Worm (Caenorhabditis elegans) whole organism, early embryonic: ENCODE measurements around the gene Y32F6B.9.

ENCODE experiments used
- B0310.2 ChIP-seq: sonication (generic microtip); optimal IDR thresholded peaks from 2 replicates; lab custom pipeline; 2016; ENCODE audit warnings: mild to moderate bottlenecking, missing genetic modification characterization, missing compliant biosample characterization
- F13C5.2 ChIP-seq: sonication (generic microtip); optimal IDR thresholded peaks from 2 replicates; lab custom pipeline; 2017; ENCODE audit warnings: mild to moderate bottlenecking, missing genetic modification characterization, inconsistent platforms, missing compliant biosample characterization
- aly-1 ChIP-seq: sonication (generic microtip); optimal IDR thresholded peaks from 2 replicates; lab custom pipeline; 2016; ENCODE audit warnings: missing genetic modification characterization, missing compliant biosample characterization
- ama-1 ChIP-seq: fragments of 150-350 bp; optimal IDR thresholded peaks from 2 replicates; lab custom pipeline; 2014
- ceh-13 ChIP-seq: fragments of 200-800 bp; sonication (Bioruptor generic); optimal IDR thresholded peaks from 2 replicates; lab custom pipeline; 2018; ENCODE audit warnings: mild to moderate bottlenecking, missing genetic modification characterization, missing compliant biosample characterization
- ceh-36 ChIP-seq: sonication (generic microtip); optimal IDR thresholded peaks from 2 replicates; lab custom pipeline; 2016; ENCODE audit warnings: missing genetic modification characterization, inconsistent platforms, missing compliant biosample characterization
- ets-7 ChIP-seq: sonication (generic microtip); optimal IDR thresholded peaks from 2 replicates; lab custom pipeline; 2016; ENCODE audit warnings: missing genotype, missing genetic modification characterization, missing compliant biosample characterization
- flt-1 ChIP-seq: fragments of 200-800 bp; sonication (Bioruptor generic); IDR thresholded peaks from 2 replicates; pipeline ENCODE4 v1.3.6; 2022; ENCODE audit warnings: missing genetic modification characterization, missing compliant biosample characterization
- hmbx-1 ChIP-seq: sonication (generic microtip); optimal IDR thresholded peaks from 2 replicates; lab custom pipeline; 2016; ENCODE audit warnings: mild to moderate bottlenecking, missing genetic modification characterization, missing compliant biosample characterization
- hmg-4 ChIP-seq: fragments of 200-800 bp; sonication (Bioruptor generic); optimal IDR thresholded peaks from 2 replicates; lab custom pipeline; 2018; ENCODE audit warnings: mild to moderate bottlenecking, missing genetic modification characterization, missing compliant biosample characterization
- hnd-1 ChIP-seq: sonication (generic microtip); optimal IDR thresholded peaks from 2 replicates; lab custom pipeline; 2016; ENCODE audit warnings: missing genetic modification characterization, missing compliant biosample characterization
- pes-1 ChIP-seq: fragments of 200-800 bp; sonication (Bioruptor generic); IDR thresholded peaks from 2 replicates; pipeline ENCODE4 v1.3.6; 2022; ENCODE audit warnings: missing genetic modification reagents, missing genetic modification characterization, missing compliant biosample characterization
- scrt-1 ChIP-seq: fragments of 200-800 bp; sonication (Bioruptor generic); IDR thresholded peaks from 2 replicates; pipeline ENCODE4 v1.3.6; 2022; ENCODE audit warnings: missing genetic modification characterization, missing compliant biosample characterization
- sea-1 ChIP-seq: fragments of 200-800 bp; sonication (Bioruptor generic); conservative IDR thresholded peaks from 2 replicates; pipeline ENCODE4 v1.3.6; 2022; ENCODE audit warnings: missing genetic modification characterization, missing compliant biosample characterization
- tbx-11 ChIP-seq: fragments of 200-800 bp; sonication (Bioruptor generic); IDR thresholded peaks from 2 replicates; pipeline ENCODE4 v1.3.6; 2022; ENCODE audit warnings: missing genetic modification characterization, missing compliant biosample characterization
- tbx-37 ChIP-seq: fragments of 200-800 bp; sonication (Bioruptor generic); conservative IDR thresholded peaks from 2 replicates; pipeline ENCODE4 v1.3.6; 2022; ENCODE audit warnings: missing genetic modification reagents, missing genetic modification characterization, missing compliant biosample characterization
- tra-4 ChIP-seq: sonication (generic microtip); optimal IDR thresholded peaks from 2 replicates; lab custom pipeline; 2017; ENCODE audit warnings: missing genetic modification characterization, missing compliant biosample characterization

Gene Y32F6B.9

DNA sequence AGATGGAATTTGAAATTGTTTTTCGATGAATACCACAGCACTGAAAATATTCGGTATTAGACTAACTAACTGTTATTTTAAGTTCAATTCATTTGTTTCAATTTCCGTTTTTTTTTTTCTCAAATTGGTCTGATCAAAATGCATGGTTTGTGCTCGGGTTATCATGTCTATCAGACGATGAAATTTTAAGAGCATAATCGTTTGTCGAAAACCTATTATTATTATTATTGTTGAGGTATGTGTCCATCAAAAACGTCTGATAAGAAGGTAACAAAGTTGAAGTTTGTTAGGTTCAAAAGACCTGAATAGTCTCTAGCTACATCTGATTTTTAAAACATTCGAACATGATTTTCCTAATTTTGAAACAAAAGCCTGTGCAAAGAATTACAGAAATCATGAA is 5.5 kb downstream of the Y32F6B.9 start:
- TF ChIP-seq aly-1 (tag; lab: Kevin White, UChicago) (no peak), pes-1 (no peak)

DNA sequence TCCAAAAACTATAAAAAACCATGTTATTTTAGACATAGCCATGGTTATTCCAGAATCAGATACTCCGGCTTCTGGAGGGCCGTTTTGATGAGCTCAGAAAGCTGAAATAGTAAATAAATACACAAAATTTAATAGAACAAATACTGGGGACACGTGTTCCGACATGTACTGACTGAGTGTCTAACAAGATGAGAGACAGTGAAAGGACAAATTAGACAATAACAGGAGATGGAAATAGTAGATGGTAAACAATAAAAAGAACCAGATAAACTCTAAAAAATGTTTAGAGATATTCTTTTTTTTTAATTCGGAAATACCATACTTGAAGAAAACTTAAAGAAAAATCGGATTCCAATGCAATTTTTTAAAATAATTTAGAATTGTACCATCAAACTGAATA is 6.1 kb downstream of the Y32F6B.9 start, which contains the start of gene Y32F6B.1:
Gene Y32F6B.1 (minus strand): TSS at position 101 of the 400 bp plus-strand sequence.
- TF ChIP-seq tbx-11 (GFP tag; lab: Robert Waterston, UW) = no peak
- no peak for TF ChIP-seq hnd-1 (tag; lab: Kevin White, UChicago)
- no peak for TF ChIP-seq tbx-37 (GFP tag; lab: Robert Waterston, UW)
- no peak for TF ChIP-seq flt-1 (GFP tag; lab: Robert Waterston, UW)
- no peak for TF ChIP-seq pes-1
- TF ChIP-seq B0310.2 (tag; lab: Kevin White, UChicago) = no peak
- TF ChIP-seq ceh-13 = no peak
- no peak for TF ChIP-seq aly-1 (tag; lab: Kevin White, UChicago)
- no peak for TF ChIP-seq ama-1
- TF ChIP-seq hmg-4 = no peak
- no peak for TF ChIP-seq scrt-1 (GFP tag; lab: Robert Waterston, UW)

DNA sequence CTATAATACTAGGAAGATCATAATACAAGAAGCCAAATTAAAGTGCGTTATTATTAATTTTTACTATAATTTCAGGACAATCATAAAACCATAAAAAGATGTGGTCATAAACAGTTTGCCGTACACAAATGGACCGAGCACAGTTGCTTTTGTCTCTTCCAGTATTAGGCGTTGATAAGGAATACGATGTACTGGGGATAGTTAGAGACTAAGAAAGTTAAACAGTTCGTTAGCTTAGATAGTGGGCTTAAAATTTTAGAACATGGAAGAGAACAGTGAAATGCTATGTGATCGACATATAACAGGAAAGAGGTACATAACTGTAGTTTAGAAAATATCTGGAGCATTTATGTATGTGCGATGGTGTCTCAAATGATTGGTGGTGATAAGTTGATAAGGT is 6.9 kb downstream of the Y32F6B.9 start:
- TF ChIP-seq ama-1 = no peak
- no peak for TF ChIP-seq ets-7 (tag; lab: Kevin White, UChicago)
- no peak for TF ChIP-seq hmg-4
- no peak for TF ChIP-seq tra-4 (tag; lab: Kevin White, UChicago)
- no peak for TF ChIP-seq tbx-11 (GFP tag; lab: Robert Waterston, UW)
- no peak for TF ChIP-seq hnd-1 (tag; lab: Kevin White, UChicago)
- no peak for TF ChIP-seq hmbx-1 (tag; lab: Kevin White, UChicago)

ce11 chrV:10489998-10490397 is 11.5 kb downstream of the Y32F6B.9 start, which contains the start of gene ncx-5:
ncx-5 (minus strand) TSS chrV:10490098.
- TF ChIP-seq pes-1 (no peak), hmg-4 (no peak), ceh-36 (tag; lab: Kevin White, UChicago) (no peak), tbx-37 (GFP tag; lab: Robert Waterston, UW) (no peak), tbx-11 (GFP tag; lab: Robert Waterston, UW) (no peak), tra-4 (tag; lab: Kevin White, UChicago) (no peak), flt-1 (GFP tag; lab: Robert Waterston, UW) (no peak), sea-1 (no peak), aly-1 (tag; lab: Kevin White, UChicago) (no peak), B0310.2 (tag; lab: Kevin White, UChicago) (no peak)

ce11 chrV:10491443-10491842 is 12.9 kb downstream of the Y32F6B.9 start, which contains the start of gene aqp-5:
aqp-5 (plus strand) TSS chrV:10491743.
- TF ChIP-seq hmbx-1 (tag; lab: Kevin White, UChicago) (no peak), pes-1 (no peak), hnd-1 (tag; lab: Kevin White, UChicago) (no peak), ceh-13 (no peak), tbx-11 (GFP tag; lab: Robert Waterston, UW) (no peak), aly-1 (tag; lab: Kevin White, UChicago) (no peak), flt-1 (GFP tag; lab: Robert Waterston, UW) (no peak), F13C5.2 (tag; lab: Kevin White, UChicago) (no peak)

DNA sequence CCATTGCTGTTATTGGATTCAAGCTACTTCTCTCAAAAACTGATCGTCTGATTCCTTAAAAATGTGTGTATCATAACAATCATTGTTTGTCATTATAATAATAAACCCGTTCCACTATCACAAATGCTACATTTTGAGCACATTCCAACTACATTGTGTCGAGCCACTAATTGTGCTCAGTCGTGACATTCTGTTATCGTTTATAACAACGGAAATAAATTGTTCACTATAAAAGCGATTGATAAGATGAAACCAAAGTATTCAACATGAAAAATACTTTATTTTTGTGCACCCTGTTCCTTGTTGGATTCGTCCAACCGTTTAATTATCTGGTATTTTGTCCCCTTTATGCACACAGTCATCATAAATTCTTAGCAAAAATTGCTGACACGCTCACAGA is 14.7 kb downstream of the Y32F6B.9 start, which contains the start of gene ugt-33:
Gene ugt-33 (plus strand): TSS at position 260 of the 400 bp plus-strand sequence.
- TF ChIP-seq ceh-13 (no peak), scrt-1 (GFP tag; lab: Robert Waterston, UW) (no peak), F13C5.2 (tag; lab: Kevin White, UChicago) (no peak), aly-1 (tag; lab: Kevin White, UChicago) (no peak), hnd-1 (tag; lab: Kevin White, UChicago) (no peak), sea-1 (no peak), tra-4 (tag; lab: Kevin White, UChicago) (no peak), ama-1 (no peak), B0310.2 (tag; lab: Kevin White, UChicago) (no peak), pes-1 (no peak), flt-1 (GFP tag; lab: Robert Waterston, UW) (no peak), tbx-11 (GFP tag; lab: Robert Waterston, UW) (no peak), tbx-37 (GFP tag; lab: Robert Waterston, UW) (no peak), hmbx-1 (tag; lab: Kevin White, UChicago) (no peak)

DNA sequence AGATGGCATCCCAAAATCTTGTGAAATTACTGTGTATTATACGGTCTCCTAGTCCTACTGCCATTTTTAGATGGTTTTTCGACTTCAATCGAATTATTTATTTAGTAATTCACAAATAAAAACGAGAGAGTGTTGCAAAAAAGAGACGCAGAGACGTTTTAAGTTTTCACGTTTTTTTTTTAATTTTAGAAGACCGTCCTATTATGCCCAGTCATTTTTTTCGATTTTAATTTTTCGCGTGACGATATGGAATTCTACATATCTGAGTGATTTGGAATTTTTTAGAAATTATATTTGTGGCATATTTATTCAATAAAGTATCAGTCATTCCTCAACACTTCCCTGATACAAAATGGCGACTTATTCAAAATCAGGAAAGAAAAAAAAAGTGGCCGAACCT is 18.2 kb downstream of the Y32F6B.9 start, which contains the start of gene C35A5.4:
Gene C35A5.4 (plus strand): TSS at position 301 of the 400 bp plus-strand sequence.
- TF ChIP-seq flt-1 (GFP tag; lab: Robert Waterston, UW) (no peak), tbx-11 (GFP tag; lab: Robert Waterston, UW) (no peak), ceh-36 (tag; lab: Kevin White, UChicago) (no peak), hmg-4 (no peak), sea-1 (no peak), scrt-1 (GFP tag; lab: Robert Waterston, UW) (no peak), pes-1 (no peak), aly-1 (tag; lab: Kevin White, UChicago) (no peak), hmbx-1 (tag; lab: Kevin White, UChicago) (no peak), F13C5.2 (tag; lab: Kevin White, UChicago) (no peak), ets-7 (tag; lab: Kevin White, UChicago) (no peak), tbx-37 (GFP tag; lab: Robert Waterston, UW) (no peak), B0310.2 (tag; lab: Kevin White, UChicago) (no peak), ama-1 (no peak), tra-4 (tag; lab: Kevin White, UChicago) (no peak), ceh-13 (no peak), hnd-1 (tag; lab: Kevin White, UChicago) (no peak)

- TF ChIP-seq tbx-37 (GFP tag; lab: Robert Waterston, UW) = no peak
- no peak for TF ChIP-seq ets-7 (tag; lab: Kevin White, UChicago)
- no peak for TF ChIP-seq flt-1 (GFP tag; lab: Robert Waterston, UW)
- no peak for TF ChIP-seq aly-1 (tag; lab: Kevin White, UChicago)
- TF ChIP-seq sea-1 = no peak
- TF ChIP-seq hnd-1 (tag; lab: Kevin White, UChicago) = no peak
- no peak for TF ChIP-seq pes-1
- no peak for TF ChIP-seq scrt-1 (GFP tag; lab: Robert Waterston, UW)
- no peak for TF ChIP-seq F13C5.2 (tag; lab: Kevin White, UChicago)
- TF ChIP-seq tra-4 (tag; lab: Kevin White, UChicago) = no peak
These were observed 22.8 kb downstream of the Y32F6B.9 start, which contains the start of gene C35A5.3 for ce11 chrV:10501295-10501694. C35A5.3 (minus strand) TSS chrV:10501395.
